Fruit fly (Drosophila melanogaster): ENCODE measurements around the gene PhKgamma.

PhKgamma gene

DNA sequence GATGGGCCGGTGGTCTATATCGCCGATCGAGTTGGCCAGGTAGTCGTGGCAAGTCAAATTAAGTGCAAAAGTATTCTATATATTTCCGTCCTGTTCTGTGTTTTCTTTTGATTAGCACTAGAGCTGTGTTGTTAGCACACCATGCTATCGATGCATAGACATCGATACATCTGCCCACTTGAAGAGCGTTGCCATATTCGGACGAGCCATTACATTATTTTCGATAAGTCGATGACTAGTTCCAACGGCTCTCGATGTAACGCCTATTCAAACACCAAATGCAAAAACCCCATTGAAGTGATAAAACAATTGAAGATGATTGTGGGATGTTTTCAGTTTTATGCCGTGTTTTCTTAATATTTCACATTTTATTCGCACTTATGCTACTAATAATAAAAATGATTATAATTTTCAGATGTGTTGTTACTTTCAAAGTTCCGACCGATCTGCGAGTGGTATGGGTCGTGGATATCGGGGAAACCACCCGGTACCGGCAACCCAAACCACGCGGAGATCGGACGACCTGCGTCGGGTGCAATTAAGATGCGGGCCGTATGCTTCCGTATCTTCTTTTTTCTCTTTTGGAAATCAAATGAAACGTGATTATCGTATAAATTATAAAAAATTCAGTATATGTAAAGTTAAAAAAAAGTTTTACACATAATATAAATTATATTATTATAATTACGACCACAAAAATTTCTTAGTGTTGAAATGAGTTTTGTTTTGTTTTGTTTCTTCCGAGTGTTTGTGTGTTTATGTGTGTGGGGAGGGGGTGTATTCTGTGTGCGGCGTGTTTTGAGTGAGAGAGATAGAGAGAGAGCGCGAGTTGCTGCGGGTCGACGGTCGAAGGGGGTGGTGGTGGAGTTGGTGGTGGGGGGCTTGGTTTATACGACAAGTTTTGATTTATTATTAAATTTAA is 15.1 kb downstream of the PhKgamma start, which contains the start of gene FucT6:
TSS of gene FucT6 (minus strand) at position 153 of the 922 bp plus-strand sequence.
- TF ChIP-seq Clk (GFP tag; optimal IDR thresholded peaks at IDR 0.05) = no peak
- TF ChIP-seq CG33017 (tag; optimal IDR thresholded peaks at IDR 0.05) = no peak
- no peak for TF ChIP-seq pad (GFP tag; optimal IDR thresholded peaks at IDR 0.05)
- TF ChIP-seq cic (GFP tag; optimal IDR thresholded peaks at IDR 0.05) = peak; percentile 3
- no peak for TF ChIP-seq CG5204 (GFP tag; optimal IDR thresholded peaks at IDR 0.05)
- no peak for TF ChIP-seq cnc (optimal IDR thresholded peaks at IDR 0.05)
- peak; percentile 22 for TF ChIP-seq CG7101 (tag; optimal IDR thresholded peaks at IDR 0.05)
- TF ChIP-seq Crg-1 (GFP tag; optimal IDR thresholded peaks at IDR 0.05) = no peak
- TF ChIP-seq kay (GFP tag; ENCODE audit: borderline replicate concordance) = no peak
- TF ChIP-seq Mnt (GFP tag; optimal IDR thresholded peaks at IDR 0.05) = peak; percentile 32
- peak; percentile 28 for TF ChIP-seq CG14711 (tag; optimal IDR thresholded peaks at IDR 0.05)
- TF ChIP-seq tj (GFP tag; optimal IDR thresholded peaks at IDR 0.05) = peak; percentile 0
- no peak for TF ChIP-seq Hr96 (GFP tag; optimal IDR thresholded peaks at IDR 0.05)
- TF ChIP-seq ovo (GFP tag; optimal IDR thresholded peaks at IDR 0.05) = no peak
- no peak for TF ChIP-seq CG12768 (GFP tag; optimal IDR thresholded peaks at IDR 0.05)
- peak; percentile 64 for TF ChIP-seq bab1 (GFP tag; optimal IDR thresholded peaks at IDR 0.05)
- TF ChIP-seq toe (GFP tag; optimal IDR thresholded peaks at IDR 0.05) = no peak
- no peak for TF ChIP-seq CG7045 (GFP tag; optimal IDR thresholded peaks at IDR 0.05)
- TF ChIP-seq CG11617 (GFP tag; optimal IDR thresholded peaks at IDR 0.05) = no peak
- TF ChIP-seq CG1620 (GFP tag; optimal IDR thresholded peaks at IDR 0.05) = no peak

DNA sequence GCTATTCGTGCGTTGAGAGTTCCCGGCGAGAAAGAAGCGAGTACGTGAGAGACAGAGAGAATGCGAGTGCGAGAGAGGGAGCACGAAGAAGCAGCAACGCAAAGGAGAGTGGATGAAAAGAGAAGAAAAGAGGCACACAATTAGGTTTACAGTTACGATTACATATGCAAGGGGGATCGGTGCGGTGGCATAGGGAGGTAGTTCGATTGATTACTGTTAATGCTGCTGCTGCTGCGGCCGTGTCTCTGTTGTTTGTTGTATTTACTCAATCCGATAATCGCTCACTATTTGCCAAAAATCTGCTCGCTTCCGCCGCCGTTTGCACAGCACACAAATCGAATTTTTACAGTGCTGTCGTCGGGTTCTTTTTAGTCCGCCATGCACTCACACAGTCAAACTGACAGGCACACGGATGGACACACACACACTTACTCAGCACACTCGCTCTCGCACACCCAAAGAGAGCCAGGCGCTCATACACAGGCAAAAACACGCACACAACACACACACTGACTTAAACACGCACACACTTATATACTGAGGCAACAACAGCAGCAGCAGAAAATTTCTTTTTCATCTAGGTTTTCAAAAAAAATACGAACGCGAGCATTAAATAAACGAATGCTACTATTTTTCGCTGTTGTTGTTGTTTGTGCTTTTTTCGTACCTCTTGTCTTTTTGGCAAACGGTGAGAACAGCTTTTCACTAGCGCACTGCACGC is 19.0 kb downstream of the PhKgamma start:
- peak; percentile 76 for TF ChIP-seq cic (GFP tag; optimal IDR thresholded peaks at IDR 0.05)
- TF ChIP-seq CG11617 (GFP tag; optimal IDR thresholded peaks at IDR 0.05) = no peak
- TF ChIP-seq CG12768 (GFP tag; optimal IDR thresholded peaks at IDR 0.05) = peak; percentile 26
- TF ChIP-seq toe (GFP tag; optimal IDR thresholded peaks at IDR 0.05) = no peak
- peak; percentile 94 for TF ChIP-seq pad (GFP tag; optimal IDR thresholded peaks at IDR 0.05)
- TF ChIP-seq CG5204 (GFP tag; optimal IDR thresholded peaks at IDR 0.05) = no peak
- no peak for TF ChIP-seq CG1620 (GFP tag; optimal IDR thresholded peaks at IDR 0.05)
- no peak for TF ChIP-seq Clk (GFP tag; optimal IDR thresholded peaks at IDR 0.05)
- peak; percentile 91 for TF ChIP-seq tj (GFP tag; optimal IDR thresholded peaks at IDR 0.05)
- TF ChIP-seq CG14711 (tag; optimal IDR thresholded peaks at IDR 0.05) = no peak
- no peak for TF ChIP-seq bab1 (GFP tag; optimal IDR thresholded peaks at IDR 0.05)
- TF ChIP-seq Hr96 (GFP tag; optimal IDR thresholded peaks at IDR 0.05) = no peak
- TF ChIP-seq CG7045 (GFP tag; optimal IDR thresholded peaks at IDR 0.05) = no peak
- TF ChIP-seq CG7101 (tag; optimal IDR thresholded peaks at IDR 0.05) = peak; percentile 2
- TF ChIP-seq Mnt (GFP tag; optimal IDR thresholded peaks at IDR 0.05) = peak; percentile 74
- no peak for TF ChIP-seq kay (GFP tag; ENCODE audit: borderline replicate concordance)
- TF ChIP-seq CG33017 (tag; optimal IDR thresholded peaks at IDR 0.05) = peak; percentile 28
- peak; percentile 45 for TF ChIP-seq Crg-1 (GFP tag; optimal IDR thresholded peaks at IDR 0.05)
- no peak for TF ChIP-seq cnc (optimal IDR thresholded peaks at IDR 0.05)
- peak; percentile 95 for TF ChIP-seq ovo (GFP tag; optimal IDR thresholded peaks at IDR 0.05)

DNA sequence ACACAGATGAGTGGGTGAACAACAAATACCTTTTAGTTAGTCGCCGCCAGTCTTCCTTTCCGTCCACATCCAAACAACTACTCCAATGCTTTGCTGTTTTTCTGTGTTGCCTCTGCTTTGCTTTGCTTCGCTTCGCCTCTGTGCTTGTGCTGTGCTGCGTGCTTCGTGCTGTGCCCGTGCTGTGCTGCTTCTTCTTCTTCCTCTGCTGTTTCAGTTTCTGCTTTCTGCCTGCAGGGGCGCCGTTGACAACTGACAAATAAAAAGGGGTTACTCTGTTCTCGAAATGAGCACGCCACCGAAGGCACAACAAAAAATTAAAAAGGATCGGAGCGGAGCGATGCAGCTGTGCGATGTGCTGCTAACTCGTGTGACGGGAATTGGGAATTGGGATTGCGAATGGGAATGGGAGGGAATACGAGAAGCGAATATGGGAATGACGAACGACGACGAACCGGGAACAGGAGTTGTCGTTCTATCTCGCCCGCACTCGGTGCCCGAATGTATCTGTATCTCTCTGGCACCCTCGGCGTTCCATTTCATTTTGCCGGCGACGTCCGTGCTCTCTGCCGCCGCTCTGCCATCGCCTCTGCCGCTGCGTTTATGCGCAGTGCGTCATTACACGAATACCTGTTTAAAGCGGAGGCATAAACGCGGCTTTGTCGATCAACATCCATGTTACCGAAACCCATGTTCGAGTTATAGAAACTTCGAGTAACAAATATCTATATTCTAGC is 19.8 kb downstream of the PhKgamma start:
- TF ChIP-seq ovo (GFP tag; optimal IDR thresholded peaks at IDR 0.05) = no peak
- TF ChIP-seq CG1620 (GFP tag; optimal IDR thresholded peaks at IDR 0.05) = peak; percentile 17
- TF ChIP-seq bab1 (GFP tag; optimal IDR thresholded peaks at IDR 0.05) = peak; percentile 74
- TF ChIP-seq CG11617 (GFP tag; optimal IDR thresholded peaks at IDR 0.05) = peak; percentile 7
- TF ChIP-seq CG7101 (tag; optimal IDR thresholded peaks at IDR 0.05) = peak; percentile 41
- no peak for TF ChIP-seq cic (GFP tag; optimal IDR thresholded peaks at IDR 0.05)
- peak; percentile 46 for TF ChIP-seq Mnt (GFP tag; optimal IDR thresholded peaks at IDR 0.05)
- peak; percentile 75 for TF ChIP-seq tj (GFP tag; optimal IDR thresholded peaks at IDR 0.05)
- TF ChIP-seq CG14711 (tag; optimal IDR thresholded peaks at IDR 0.05) = peak; percentile 35
- no peak for TF ChIP-seq pad (GFP tag; optimal IDR thresholded peaks at IDR 0.05)

DNA sequence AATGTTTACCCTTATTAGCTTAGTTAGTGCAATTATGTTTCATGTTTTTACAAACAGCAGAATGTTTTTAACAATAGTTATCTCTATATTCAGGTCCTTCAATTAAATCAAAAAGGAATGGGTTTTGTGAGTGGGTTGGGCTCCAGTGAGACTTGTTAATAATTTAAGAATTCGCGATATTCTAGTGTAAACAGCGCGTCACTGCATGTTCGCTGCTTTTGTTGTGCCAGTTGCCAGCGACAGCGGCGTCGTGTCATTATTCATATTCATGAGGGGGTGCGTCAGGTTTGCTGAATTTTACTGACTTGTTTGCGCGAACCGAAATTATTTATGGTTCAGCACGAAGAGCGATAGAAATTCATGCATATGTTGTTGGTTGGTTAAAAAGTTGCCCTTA is 20.3 kb downstream of the PhKgamma start, which contains the start of gene Amun:
TSS of gene Amun (minus strand) at position 303 of the 397 bp plus-strand sequence.
- TF ChIP-seq CG12768 (GFP tag; optimal IDR thresholded peaks at IDR 0.05) = no peak
- peak; percentile 39 for TF ChIP-seq Hr96 (GFP tag; optimal IDR thresholded peaks at IDR 0.05)
- TF ChIP-seq tj (GFP tag; optimal IDR thresholded peaks at IDR 0.05) = peak; percentile 67
- peak; percentile 46 for TF ChIP-seq CG14711 (tag; optimal IDR thresholded peaks at IDR 0.05)
- no peak for TF ChIP-seq cnc (optimal IDR thresholded peaks at IDR 0.05)
- no peak for TF ChIP-seq cic (GFP tag; optimal IDR thresholded peaks at IDR 0.05)
- no peak for TF ChIP-seq pad (GFP tag; optimal IDR thresholded peaks at IDR 0.05)
- peak; percentile 48 for TF ChIP-seq CG7101 (tag; optimal IDR thresholded peaks at IDR 0.05)
- peak; percentile 48 for TF ChIP-seq bab1 (GFP tag; optimal IDR thresholded peaks at IDR 0.05)
- no peak for TF ChIP-seq kay (GFP tag; ENCODE audit: borderline replicate concordance)
- peak; percentile 72 for TF ChIP-seq CG1620 (GFP tag; optimal IDR thresholded peaks at IDR 0.05)
- no peak for TF ChIP-seq CG11617 (GFP tag; optimal IDR thresholded peaks at IDR 0.05)
- no peak for TF ChIP-seq CG7045 (GFP tag; optimal IDR thresholded peaks at IDR 0.05)
- peak; percentile 15 for TF ChIP-seq CG33017 (tag; optimal IDR thresholded peaks at IDR 0.05)
- TF ChIP-seq Clk (GFP tag; optimal IDR thresholded peaks at IDR 0.05) = no peak
- TF ChIP-seq ovo (GFP tag; optimal IDR thresholded peaks at IDR 0.05) = no peak
- peak; percentile 27 for TF ChIP-seq toe (GFP tag; optimal IDR thresholded peaks at IDR 0.05)
- no peak for TF ChIP-seq CG5204 (GFP tag; optimal IDR thresholded peaks at IDR 0.05)
- TF ChIP-seq Mnt (GFP tag; optimal IDR thresholded peaks at IDR 0.05) = no peak
- peak; percentile 69 for TF ChIP-seq Crg-1 (GFP tag; optimal IDR thresholded peaks at IDR 0.05)

Data from whole organism, adult.